Worm (Caenorhabditis elegans) whole organism, L1 larva: Measurements from ENCODE around the gene Y60A9A.1.

Experiments used
- aly-2 ChIP-seq: fragments of 150-350 bp; optimal IDR thresholded peaks from 2 replicates; lab custom pipeline; 2014; ENCODE audit warnings: missing biosample characterization, missing genetic modification characterization
- ama-1 ChIP-seq: fragments of 150-350 bp; optimal IDR thresholded peaks from 2 replicates; lab custom pipeline; 2014
- elt-2 ChIP-seq: sonication (generic microtip); optimal IDR thresholded peaks from 2 replicates; lab custom pipeline; 2016; ENCODE audit warnings: missing genetic modification characterization, mild to moderate bottlenecking, inconsistent platforms, missing compliant biosample characterization, missing genetic modification reagents
- lin-39 ChIP-seq: fragments of 150-350 bp; optimal IDR thresholded peaks from 2 replicates; lab custom pipeline; 2014; ENCODE audit warnings: missing biosample characterization, missing genetic modification reagents, missing genetic modification characterization
- lsy-2 ChIP-seq, 2 experiments: fragments of 150-350 bp; optimal IDR thresholded peaks; 2 replicates each; lab custom pipeline; 2014; ENCODE audit warnings: missing biosample characterization in 2 of 2, missing genetic modification characterization in 2 of 2
- mab-9 ChIP-seq: fragments of 200-800 bp; sonication (Bioruptor generic); IDR thresholded peaks from 2 replicates; pipeline ENCODE4 v1.3.6; 2022; ENCODE audit warnings: missing genetic modification reagents, missing genetic modification characterization, missing compliant biosample characterization
- mdl-1 ChIP-seq, 2 experiments: fragments of 150-350 bp; optimal IDR thresholded peaks; 2 replicates each; lab custom pipeline; 2014 to 2017; ENCODE audit warnings: missing biosample characterization in 2 of 2, missing genetic modification characterization in 2 of 2, inconsistent platforms in 1 of 2
- nhr-237 ChIP-seq: fragments of 150-350 bp; optimal IDR thresholded peaks from 2 replicates; lab custom pipeline; 2014; ENCODE audit warnings: missing biosample characterization, missing genetic modification characterization
- sox-4 ChIP-seq: sonication (generic microtip); optimal IDR thresholded peaks from 2 replicates; lab custom pipeline; 2016; ENCODE audit warnings: missing genetic modification characterization, missing compliant biosample characterization
- unc-62 ChIP-seq: fragments of 150-350 bp; optimal IDR thresholded peaks from 2 replicates; lab custom pipeline; 2014; ENCODE audit warnings: missing biosample characterization, missing genetic modification reagents, missing genetic modification characterization

DNA sequence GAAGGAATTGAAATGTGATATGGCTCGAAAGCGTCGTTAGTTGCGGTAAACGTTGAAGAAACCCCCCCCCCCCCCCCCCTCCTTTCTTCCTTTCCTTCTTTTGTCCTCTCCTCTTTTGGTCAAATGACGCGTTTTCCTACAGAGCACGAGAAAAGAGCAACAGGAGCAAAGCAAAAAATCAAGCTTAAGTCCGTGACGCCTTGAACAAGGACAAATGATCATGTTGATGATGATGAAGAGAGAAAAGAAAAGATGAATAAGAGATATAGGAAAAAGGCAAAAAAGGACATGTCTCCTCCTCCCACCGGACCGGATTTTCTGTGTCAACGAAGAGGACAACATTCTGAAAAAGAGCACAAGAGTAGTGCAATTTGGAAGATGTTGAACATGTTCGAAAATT lies 17.5 kb downstream of the Y60A9A.1 start:
- no peak for TF ChIP-seq mdl-1 (tag; optimal IDR thresholded peaks at IDR 0.05; lab: Kevin White, UChicago)
- no peak for TF ChIP-seq ama-1
- no peak for TF ChIP-seq elt-2 (tag; lab: Kevin White, UChicago)
- no peak for TF ChIP-seq lin-39
- no peak for TF ChIP-seq nhr-237 (tag; lab: Kevin White, UChicago)
- no peak for TF ChIP-seq lsy-2 (tag; optimal IDR thresholded peaks at IDR 0.05; lab: Kevin White, UChicago)
- no peak for TF ChIP-seq mab-9
- no peak for TF ChIP-seq unc-62
- no peak for TF ChIP-seq aly-2 (tag; lab: Kevin White, UChicago)
- TF ChIP-seq sox-4 (tag; lab: Kevin White, UChicago), result no peak
